Fruit fly (Drosophila melanogaster) whole organism, embryonic: ENCODE results near the gene CG42828.
A peak's percentile ranks its signal among the peaks of the same experiment; 100 is the strongest.

Experiments used
- Abd-B ChIP-seq: fragments of 200-800 bp; sonication (Bioruptor generic); optimal IDR thresholded peaks from 2 replicates; lab custom pipeline; 2018; ENCODE audit warnings: missing biosample characterization, mild to moderate bottlenecking, missing genetic modification characterization, moderate library complexity
- C15 ChIP-seq: fragments of 200-800 bp; sonication (Bioruptor generic); IDR thresholded peaks from 3 replicates; pipeline ENCODE4 v1.3.6; 2022; ENCODE audit warnings: missing biosample characterization, missing genetic modification characterization
- CG10267 ChIP-seq: fragments of 200-800 bp; sonication (Bioruptor generic); optimal IDR thresholded peaks from 2 replicates; lab custom pipeline; 2018; ENCODE audit warnings: missing biosample characterization, mild to moderate bottlenecking, missing genetic modification characterization, moderate library complexity
- CG10979 ChIP-seq: fragments of 200-800 bp; sonication (Bioruptor generic); optimal IDR thresholded peaks from 2 replicates; lab custom pipeline; 2018; ENCODE audit warnings: missing biosample characterization, mild to moderate bottlenecking, missing genetic modification characterization, moderate library complexity
- CG12659 ChIP-seq: fragments of 200-800 bp; sonication (Bioruptor generic); optimal IDR thresholded peaks from 3 replicates; lab custom pipeline; 2017; ENCODE audit warnings: mild to moderate bottlenecking, missing biosample characterization, missing genetic modification reagents, missing genetic modification characterization
- CG15514 ChIP-seq: fragments of 200-800 bp; sonication (Bioruptor generic); optimal IDR thresholded peaks from 3 replicates; lab custom pipeline; 2017; ENCODE audit warnings: missing biosample characterization, missing genetic modification characterization, mild to moderate bottlenecking, moderate library complexity, missing genetic modification reagents
- CG1602 ChIP-seq: fragments of 200-800 bp; sonication (Bioruptor generic); optimal IDR thresholded peaks from 3 replicates; lab custom pipeline; 2016; ENCODE audit warnings: missing biosample characterization, missing genetic modification characterization
- CG17361 ChIP-seq: fragments of 200-800 bp; sonication (Bioruptor generic); IDR thresholded peaks from 3 replicates; pipeline ENCODE4 v1.3.6; 2022; ENCODE audit warnings: missing biosample characterization, missing genetic modification characterization
- CG17829 ChIP-seq: fragments of 200-800 bp; optimal IDR thresholded peaks from 2 replicates; lab custom pipeline; 2019; ENCODE audit warnings: missing biosample characterization, mild to moderate bottlenecking, missing genetic modification characterization, moderate library complexity
- CG1792 ChIP-seq: fragments of 200-800 bp; sonication (Bioruptor generic); optimal IDR thresholded peaks from 2 replicates; lab custom pipeline; 2016; ENCODE audit warnings: missing biosample characterization, missing genetic modification characterization
- CG18476 ChIP-seq: fragments of 200-800 bp; sonication (Bioruptor generic); optimal IDR thresholded peaks from 2 replicates; lab custom pipeline; 2016; ENCODE audit warnings: missing biosample characterization, mild to moderate bottlenecking, missing genetic modification characterization
- CG31441 ChIP-seq: fragments of 200-800 bp; sonication (Bioruptor generic); IDR thresholded peaks from 2 replicates; pipeline ENCODE4 v1.3.6; 2022; ENCODE audit warnings: missing biosample characterization, missing genetic modification characterization
- CG3407 ChIP-seq: fragments of 200-800 bp; sonication (Bioruptor generic); optimal IDR thresholded peaks from 2 replicates; lab custom pipeline; 2018; ENCODE audit warnings: missing biosample characterization, mild to moderate bottlenecking, missing genetic modification characterization
- CG34376 ChIP-seq: fragments of 200-800 bp; sonication (Bioruptor generic); optimal IDR thresholded peaks from 2 replicates; lab custom pipeline; 2018; ENCODE audit warnings: missing biosample characterization, mild to moderate bottlenecking, missing genetic modification characterization
- CG4360 ChIP-seq: fragments of 200-800 bp; sonication (Bioruptor generic); IDR thresholded peaks from 2 replicates; pipeline ENCODE4 v1.3.6; 2022; ENCODE audit warnings: missing biosample characterization, missing genetic modification characterization
- CG4820 ChIP-seq: fragments of 200-800 bp; sonication (Bioruptor generic); optimal IDR thresholded peaks from 3 replicates; lab custom pipeline; 2016; ENCODE audit warnings: missing biosample characterization, missing genetic modification characterization
- CG5180 ChIP-seq: fragments of 200-800 bp; sonication (Bioruptor generic); optimal IDR thresholded peaks from 3 replicates; lab custom pipeline; 2017; ENCODE audit warnings: missing biosample characterization, missing genetic modification characterization, mild to moderate bottlenecking, moderate library complexity, missing genetic modification reagents
- CG6683 ChIP-seq: fragments of 200-800 bp; sonication (Bioruptor generic); optimal IDR thresholded peaks from 2 replicates; lab custom pipeline; 2017; ENCODE audit warnings: missing biosample characterization, mild to moderate bottlenecking, missing genetic modification characterization, missing genetic modification reagents
- CG7839 ChIP-seq: fragments of 200-800 bp; sonication (Bioruptor generic); optimal IDR thresholded peaks from 3 replicates; lab custom pipeline; 2018; ENCODE audit warnings: missing biosample characterization, mild to moderate bottlenecking, missing genetic modification characterization, moderate library complexity
- CG8924 ChIP-seq: fragments of 200-800 bp; optimal IDR thresholded peaks from 3 replicates; lab custom pipeline; 2019; ENCODE audit warnings: missing biosample characterization, mild to moderate bottlenecking, missing genetic modification characterization, moderate library complexity
- Fer1 ChIP-seq: fragments of 200-800 bp; sonication (Bioruptor generic); optimal IDR thresholded peaks from 2 replicates; lab custom pipeline; 2017; ENCODE audit warnings: missing biosample characterization, mild to moderate bottlenecking, missing genetic modification characterization
- H2.0 ChIP-seq: fragments of 200-800 bp; sonication (Bioruptor generic); IDR thresholded peaks from 2 replicates; pipeline ENCODE4 v1.3.6; 2022; ENCODE audit warnings: missing biosample characterization, missing genetic modification characterization
- NC2α ChIP-seq: fragments of 200-800 bp; sonication (Bioruptor generic); optimal IDR thresholded peaks from 2 replicates; lab custom pipeline; 2016; ENCODE audit warnings: missing biosample characterization, missing genetic modification characterization
- Ptx1 ChIP-seq: fragments of 200-800 bp; sonication (Bioruptor generic); IDR thresholded peaks from 2 replicates; pipeline ENCODE4 v1.3.6; 2022; ENCODE audit warnings: missing biosample characterization, missing genetic modification characterization
- Six4 ChIP-seq: fragments of 200-800 bp; sonication (Bioruptor generic); optimal IDR thresholded peaks from 2 replicates; lab custom pipeline; 2016; ENCODE audit warnings: missing biosample characterization, missing genetic modification characterization
- Stat92E ChIP-seq, 3 experiments: fragments of >200 bp in 2 of 3; fragments of 200-800 bp in 1 of 3; sonication (Bioruptor generic) in 1 of 3; optimal IDR thresholded peaks; 2 replicates each; lab custom pipeline; 2017 to 2019; ENCODE audit warnings: missing biosample characterization in 3 of 3, missing genetic modification characterization in 3 of 3, mild to moderate bottlenecking in 1 of 3, moderate library complexity in 1 of 3
- bab2 ChIP-seq: fragments of 200-800 bp; sonication (Bioruptor generic); optimal IDR thresholded peaks from 2 replicates; lab custom pipeline; 2016; ENCODE audit warnings: missing biosample characterization, missing genetic modification characterization
- bsh ChIP-seq, 2 experiments: fragments of 200-800 bp; sonication (Bioruptor generic); optimal IDR thresholded peaks; 2 replicates each; lab custom pipeline; 2017 to 2018; ENCODE audit warnings: mild to moderate bottlenecking in 2 of 2, missing biosample characterization in 2 of 2, missing genetic modification characterization in 2 of 2, moderate library complexity in 1 of 2
- exex ChIP-seq: fragments of 200-800 bp; sonication (Bioruptor generic); optimal IDR thresholded peaks from 4 replicates; lab custom pipeline; 2018; ENCODE audit warnings: missing biosample characterization, mild to moderate bottlenecking, missing genetic modification characterization, moderate library complexity
- fu2 ChIP-seq: fragments of 200-800 bp; sonication (Bioruptor generic); optimal IDR thresholded peaks from 2 replicates; lab custom pipeline; 2016; ENCODE audit warnings: missing biosample characterization, missing genetic modification characterization
- hkb ChIP-seq, 2 experiments: fragments of 200-800 bp in 1 of 2; fragments of >200 bp in 1 of 2; sonication (Bioruptor generic) in 1 of 2; IDR thresholded peaks in 1 of 2; optimal IDR thresholded peaks in 1 of 2; 2 replicates each; pipeline versions ENCODE4 v1.3.6 to Lab custom; 2017 to 2022; ENCODE audit warnings: missing biosample characterization in 1 of 2, missing genetic modification characterization in 1 of 2
- hth ChIP-seq: fragments of >200 bp; optimal IDR thresholded peaks from 2 replicates; lab custom pipeline; 2017; ENCODE audit warnings: inconsistent platforms
- kni ChIP-seq: fragments of 200-800 bp; sonication (Bioruptor generic); optimal IDR thresholded peaks from 3 replicates; lab custom pipeline; 2017; ENCODE audit warnings: mild to moderate bottlenecking, missing biosample characterization, missing genetic modification reagents, missing genetic modification characterization
- mirr ChIP-seq: fragments of 200-800 bp; sonication (Bioruptor generic); optimal IDR thresholded peaks from 3 replicates; lab custom pipeline; 2018; ENCODE audit warnings: missing biosample characterization, mild to moderate bottlenecking, missing genetic modification characterization
- pfk ChIP-seq: fragments of 200-800 bp; sonication (Bioruptor generic); optimal IDR thresholded peaks from 2 replicates; lab custom pipeline; 2018; ENCODE audit warnings: missing biosample characterization, mild to moderate bottlenecking, missing genetic modification characterization, moderate library complexity
- pnt ChIP-seq: fragments of 200-800 bp; sonication (Bioruptor generic); optimal IDR thresholded peaks from 3 replicates; lab custom pipeline; 2016; ENCODE audit warnings: missing biosample characterization, missing genetic modification characterization
- pzg ChIP-seq: fragments of 200-800 bp; sonication (Bioruptor generic); optimal IDR thresholded peaks from 3 replicates; lab custom pipeline; 2018; ENCODE audit warnings: missing biosample characterization, mild to moderate bottlenecking, missing genetic modification characterization, moderate library complexity
- repo ChIP-seq: fragments of 200-800 bp; sonication (Bioruptor generic); optimal IDR thresholded peaks from 2 replicates; lab custom pipeline; 2016; ENCODE audit warnings: missing biosample characterization, missing genetic modification characterization
- rib ChIP-seq: fragments of 200-800 bp; sonication (Bioruptor generic); IDR thresholded peaks from 2 replicates; pipeline ENCODE4 v1.3.6; 2022; ENCODE audit warnings: missing biosample characterization, missing genetic modification characterization
- shn ChIP-seq: fragments of 200-800 bp; sonication (Bioruptor generic); optimal IDR thresholded peaks from 3 replicates; lab custom pipeline; 2016; ENCODE audit warnings: missing biosample characterization, missing genetic modification characterization
- slp2 ChIP-seq: fragments of 200-800 bp; sonication (Bioruptor generic); optimal IDR thresholded peaks from 2 replicates; lab custom pipeline; 2016; ENCODE audit warnings: missing biosample characterization, missing genetic modification characterization
- so ChIP-seq: fragments of 200-800 bp; sonication (Bioruptor generic); IDR thresholded peaks from 3 replicates; pipeline ENCODE4 v1.3.6; 2022; ENCODE audit warnings: missing biosample characterization, missing genetic modification characterization
- sug ChIP-seq: fragments of 200-800 bp; optimal IDR thresholded peaks from 2 replicates; lab custom pipeline; 2019; ENCODE audit warnings: missing biosample characterization, mild to moderate bottlenecking, missing genetic modification characterization, moderate library complexity
- tll ChIP-seq, 2 experiments: fragments of 200-800 bp in 1 of 2; fragments of >200 bp in 1 of 2; sonication (Bioruptor generic) in 1 of 2; optimal IDR thresholded peaks; 2 replicates each; lab custom pipeline; 2017 to 2019; ENCODE audit warnings: missing biosample characterization in 2 of 2, missing genetic modification characterization in 2 of 2, mild to moderate bottlenecking in 1 of 2, moderate library complexity in 1 of 2
- trem ChIP-seq: fragments of 200-800 bp; optimal IDR thresholded peaks from 3 replicates; lab custom pipeline; 2019; ENCODE audit warnings: missing biosample characterization, mild to moderate bottlenecking, missing genetic modification characterization, moderate library complexity
- unc-4 ChIP-seq: fragments of 200-800 bp; sonication (Bioruptor generic); IDR thresholded peaks from 2 replicates; pipeline ENCODE4 v1.3.6; 2022; ENCODE audit warnings: missing biosample characterization, missing genetic modification characterization; ENCODE audit not compliant: partially characterized antibody
- wor ChIP-seq: fragments of 200-800 bp; sonication (Bioruptor generic); IDR thresholded peaks from 2 replicates; pipeline ENCODE4 v1.3.6; 2022; ENCODE audit warnings: missing biosample characterization, missing genetic modification characterization
- z ChIP-seq: fragments of 200-800 bp; sonication (Bioruptor generic); IDR thresholded peaks from 3 replicates; pipeline ENCODE4 v1.3.6; 2022; ENCODE audit warnings: missing biosample characterization, missing genetic modification characterization

CG42828 gene

DNA sequence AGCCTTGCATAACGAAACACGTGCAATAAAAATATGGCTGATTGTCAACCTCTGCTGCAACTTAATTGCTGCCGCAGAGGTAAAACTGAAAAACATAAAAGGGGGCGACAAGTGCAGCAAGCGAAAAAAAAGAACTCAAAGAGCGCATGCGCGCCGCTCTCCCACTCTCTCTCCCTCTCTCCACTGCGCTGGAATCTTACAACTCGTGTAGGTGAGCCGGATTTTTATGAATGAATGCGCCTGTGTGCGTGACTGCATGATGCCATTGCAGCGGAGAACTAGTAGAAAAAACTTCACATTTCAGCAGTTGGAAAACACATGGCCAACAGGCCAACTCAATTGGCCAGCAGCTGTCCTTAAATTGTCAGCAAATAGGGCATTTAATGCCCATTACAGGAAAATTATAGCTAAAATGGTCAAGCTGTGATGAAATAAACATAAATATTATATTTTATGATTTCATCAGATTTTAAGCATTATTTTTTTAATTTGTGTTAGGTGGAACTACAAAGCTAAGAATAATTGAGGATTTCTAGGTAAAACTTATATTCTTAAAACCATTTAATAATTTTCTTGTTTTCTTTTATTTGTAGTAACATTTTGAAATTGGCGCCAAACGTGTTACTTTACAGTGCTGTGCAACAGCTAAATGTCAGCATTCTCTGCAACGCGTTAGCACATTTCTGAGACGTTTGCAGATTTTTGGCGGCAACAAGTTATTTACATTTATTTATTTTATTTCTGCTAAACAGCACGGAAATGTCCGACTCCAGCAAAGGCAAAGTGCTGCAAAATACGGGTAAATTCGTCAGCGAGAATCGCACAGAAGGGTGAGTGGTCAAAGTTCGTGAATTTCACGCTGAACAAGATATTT lies 25.8 kb upstream of the CG42828 start, which contains the start of gene PolE1 (continued):
- TF ChIP-seq fu2 (GFP tag; lab: Kevin White, UChicago) (no peak), Stat92E (GFP tag; optimal IDR thresholded peaks at IDR 0.05; lab: Kevin White, UChicago) (no peak), CG4820 (GFP tag; lab: Kevin White, UChicago) (no peak), CG12659 (GFP tag; lab: Kevin White, UChicago) (peak; percentile 27), CG6683 (GFP tag; lab: Kevin White, UChicago) (no peak), Abd-B (no peak), shn (GFP tag; lab: Kevin White, UChicago) (no peak), H2.0 (GFP tag; lab: Robert Waterston, UW) (no peak), tll (GFP tag; optimal IDR thresholded peaks at IDR 0.05; lab: Kevin White, UChicago) (no peak), CG10979 (tag; lab: Kevin White, UChicago) (no peak), CG15514 (peak; percentile 54), CG1792 (no peak), CG5180 (no peak), hkb (optimal IDR thresholded peaks at IDR 0.05; lab: Kevin White, UChicago) (no peak), hkb (GFP tag; IDR thresholded peaks at IDR 0.05; lab: Robert Waterston, UW) (no peak), bab2 (GFP tag; lab: Kevin White, UChicago) (no peak), wor (GFP tag; lab: Robert Waterston, UW) (no peak), z (GFP tag; lab: Robert Waterston, UW) (peak; percentile 74; the same call in 2 of the 3 replicates), CG1602 (GFP tag; lab: Kevin White, UChicago) (no peak), slp2 (no peak), CG17361 (no peak), Ptx1 (GFP tag; lab: Robert Waterston, UW) (no peak), CG31441 (GFP tag; lab: Robert Waterston, UW) (0 out of 2 replicates have a peak, but pooled peaks have one; percentile 10), kni (peak; percentile 43), pnt (GFP tag; lab: Kevin White, UChicago) (no peak), pzg (GFP tag; lab: Kevin White, UChicago) (peak; percentile 70), CG7839 (tag; lab: Kevin White, UChicago) (no peak), CG34376 (GFP tag; lab: Kevin White, UChicago) (peak; percentile 1), Fer1 (GFP tag; lab: Kevin White, UChicago) (peak; percentile 24), unc-4 (no peak), NC2α (no peak), pfk (GFP tag; lab: Kevin White, UChicago) (no peak), CG8924 (tag; lab: Kevin White, UChicago) (no peak), CG3407 (GFP tag; lab: Kevin White, UChicago) (no peak), rib (GFP tag; lab: Robert Waterston, UW) (peak; percentile 73), CG17829 (tag; lab: Kevin White, UChicago) (no peak), hth (lab: Kevin White, UChicago) (no peak), CG10267 (peak; percentile 98), sug (tag; lab: Kevin White, UChicago) (peak; percentile 15), CG18476 (GFP tag; lab: Kevin White, UChicago) (no peak), repo (GFP tag; lab: Kevin White, UChicago) (no peak), exex (tag; lab: Kevin White, UChicago) (no peak), bsh (GFP tag; optimal IDR thresholded peaks at IDR 0.05; lab: Kevin White, UChicago) (no peak), C15 (GFP tag; lab: Robert Waterston, UW) (no peak), so (GFP tag; lab: Robert Waterston, UW) (no peak), trem (tag; lab: Kevin White, UChicago) (peak; percentile 41), Six4 (GFP tag; lab: Kevin White, UChicago) (no peak), CG4360 (GFP tag; lab: Robert Waterston, UW) (no peak), mirr (GFP tag; lab: Kevin White, UChicago) (no peak)
